Fruit fly (Drosophila melanogaster) whole organism, embryonic: ENCODE measurements around the gene CG17801.
A peak's percentile ranks its signal among the peaks of the same experiment; 100 is the strongest.

Experiments used
- B-H2 ChIP-seq: fragments of 200-800 bp; sonication (Bioruptor generic); optimal IDR thresholded peaks from 2 replicates; lab custom pipeline; 2018; ENCODE audit warnings: missing biosample characterization, mild to moderate bottlenecking, missing genetic modification characterization
- CG10431 ChIP-seq: fragments of 200-800 bp; sonication (Bioruptor generic); optimal IDR thresholded peaks from 3 replicates; lab custom pipeline; 2018; ENCODE audit warnings: missing biosample characterization, mild to moderate bottlenecking, missing genetic modification characterization
- CG11247 ChIP-seq: fragments of 200-800 bp; sonication (Bioruptor generic); IDR thresholded peaks from 2 replicates; pipeline ENCODE4 v1.3.6; 2022; ENCODE audit warnings: missing biosample characterization, missing genetic modification characterization
- CG12299 ChIP-seq: fragments of 200-800 bp; sonication (Bioruptor generic); optimal IDR thresholded peaks from 2 replicates; lab custom pipeline; 2018; ENCODE audit warnings: missing biosample characterization, mild to moderate bottlenecking, missing genetic modification characterization
- CG1233 ChIP-seq: fragments of 200-800 bp; sonication (Bioruptor generic); optimal IDR thresholded peaks from 4 replicates; lab custom pipeline; 2018; ENCODE audit warnings: missing biosample characterization, mild to moderate bottlenecking, missing genetic modification characterization
- CG12659 ChIP-seq: fragments of 200-800 bp; sonication (Bioruptor generic); optimal IDR thresholded peaks from 3 replicates; lab custom pipeline; 2017; ENCODE audit warnings: mild to moderate bottlenecking, missing biosample characterization, missing genetic modification reagents, missing genetic modification characterization
- CG13123 ChIP-seq: fragments of 200-800 bp; sonication (Bioruptor generic); optimal IDR thresholded peaks from 2 replicates; lab custom pipeline; 2016; ENCODE audit warnings: missing biosample characterization, missing genetic modification characterization
- CG14441 ChIP-seq: fragments of 200-800 bp; sonication (Bioruptor generic); IDR thresholded peaks from 2 replicates; pipeline ENCODE4 v1.3.6; 2022; ENCODE audit warnings: missing biosample characterization, missing genetic modification characterization
- CG14710 ChIP-seq: fragments of 200-800 bp; sonication (Bioruptor generic); optimal IDR thresholded peaks from 3 replicates; lab custom pipeline; 2019; ENCODE audit warnings: missing biosample characterization, mild to moderate bottlenecking, missing genetic modification characterization, moderate library complexity
- CG17186 ChIP-seq: fragments of 200-800 bp; sonication (Bioruptor generic); optimal IDR thresholded peaks from 3 replicates; lab custom pipeline; 2017; ENCODE audit warnings: missing biosample characterization, missing genetic modification reagents, missing genetic modification characterization
- CG18262 ChIP-seq: fragments of 200-800 bp; optimal IDR thresholded peaks from 3 replicates; lab custom pipeline; 2019; ENCODE audit warnings: missing biosample characterization, mild to moderate bottlenecking, missing genetic modification characterization, moderate library complexity
- CG18619 ChIP-seq: fragments of 200-800 bp; sonication (Bioruptor generic); optimal IDR thresholded peaks from 3 replicates; lab custom pipeline; 2017; ENCODE audit warnings: missing biosample characterization, mild to moderate bottlenecking, missing genetic modification characterization
- CG7839 ChIP-seq: fragments of 200-800 bp; sonication (Bioruptor generic); optimal IDR thresholded peaks from 3 replicates; lab custom pipeline; 2018; ENCODE audit warnings: missing biosample characterization, mild to moderate bottlenecking, missing genetic modification characterization, moderate library complexity
- CG8290 ChIP-seq, 3 experiments: fragments of 200-800 bp; sonication (Bioruptor generic); optimal IDR thresholded peaks; 2 replicates each; lab custom pipeline; 2016 to 2019; ENCODE audit warnings: missing biosample characterization in 3 of 3, missing genetic modification characterization in 3 of 3, mild to moderate bottlenecking in 2 of 3, moderate library complexity in 1 of 3
- CG8944 ChIP-seq: fragments of 200-800 bp; sonication (Bioruptor generic); optimal IDR thresholded peaks from 3 replicates; lab custom pipeline; 2016; ENCODE audit warnings: missing biosample characterization, missing genetic modification characterization
- CG9817 ChIP-seq: fragments of 200-800 bp; sonication (Bioruptor generic); optimal IDR thresholded peaks from 2 replicates; lab custom pipeline; 2018; ENCODE audit warnings: missing biosample characterization, mild to moderate bottlenecking, missing genetic modification characterization, moderate library complexity
- CTCF ChIP-seq: fragments of 200-800 bp; sonication (Bioruptor generic); optimal IDR thresholded peaks from 2 replicates; lab custom pipeline; 2017; ENCODE audit warnings: missing biosample characterization, mild to moderate bottlenecking, missing genetic modification characterization, moderate library complexity
- Dad ChIP-seq: fragments of 200-800 bp; sonication (Bioruptor generic); optimal IDR thresholded peaks from 3 replicates; lab custom pipeline; 2016; ENCODE audit warnings: missing biosample characterization, missing genetic modification characterization
- Dp ChIP-seq: fragments of 200-800 bp; sonication (Bioruptor generic); optimal IDR thresholded peaks from 2 replicates; lab custom pipeline; 2018; ENCODE audit warnings: missing biosample characterization, mild to moderate bottlenecking, missing genetic modification characterization, moderate library complexity
- Fer2 ChIP-seq: fragments of 200-800 bp; sonication (Bioruptor generic); optimal IDR thresholded peaks from 2 replicates; lab custom pipeline; 2018; ENCODE audit warnings: missing biosample characterization, mild to moderate bottlenecking, missing genetic modification characterization, moderate library complexity
- HmgD ChIP-seq: fragments of 200-800 bp; sonication (Bioruptor generic); optimal IDR thresholded peaks from 3 replicates; lab custom pipeline; 2016; ENCODE audit warnings: missing biosample characterization, missing genetic modification characterization
- Hr39 ChIP-seq: fragments of >200 bp; optimal IDR thresholded peaks from 2 replicates; lab custom pipeline; 2017
- MESR4 ChIP-seq: fragments of 200-800 bp; sonication (Bioruptor generic); optimal IDR thresholded peaks from 2 replicates; lab custom pipeline; 2018; ENCODE audit warnings: missing biosample characterization, mild to moderate bottlenecking, missing genetic modification characterization, moderate library complexity
- MTF-1 ChIP-seq: fragments of 200-800 bp; sonication (Bioruptor generic); optimal IDR thresholded peaks from 2 replicates; lab custom pipeline; 2018; ENCODE audit warnings: missing biosample characterization, mild to moderate bottlenecking, missing genetic modification characterization, borderline replicate concordance
- Mrtf ChIP-seq: fragments of 200-800 bp; sonication (Bioruptor generic); IDR thresholded peaks from 3 replicates; pipeline ENCODE4 v1.3.6; 2022; ENCODE audit warnings: missing biosample characterization, missing genetic modification characterization
- Nf-YA ChIP-seq: fragments of 200-800 bp; sonication (Bioruptor generic); IDR thresholded peaks from 2 replicates; pipeline ENCODE4 v1.3.6; 2022; ENCODE audit warnings: missing biosample characterization, missing genetic modification characterization
- Ssrp ChIP-seq: fragments of 200-800 bp; sonication (Bioruptor generic); optimal IDR thresholded peaks from 2 replicates; lab custom pipeline; 2018; ENCODE audit warnings: missing biosample characterization, mild to moderate bottlenecking, missing genetic modification characterization, moderate library complexity
- ab ChIP-seq: fragments of 200-800 bp; sonication (Bioruptor generic); optimal IDR thresholded peaks from 2 replicates; lab custom pipeline; 2016; ENCODE audit warnings: missing biosample characterization, missing genetic modification characterization
- al ChIP-seq: fragments of 200-800 bp; sonication (Bioruptor generic); IDR thresholded peaks from 2 replicates; pipeline ENCODE4 v1.3.6; 2022; ENCODE audit warnings: missing biosample characterization, missing genetic modification characterization
- cad ChIP-seq: fragments of >200 bp; optimal IDR thresholded peaks from 2 replicates; lab custom pipeline; 2017; ENCODE audit warnings: missing biosample characterization, missing genetic modification characterization
- cwo ChIP-seq: fragments of 200-800 bp; sonication (Bioruptor generic); optimal IDR thresholded peaks from 3 replicates; lab custom pipeline; 2017; ENCODE audit warnings: missing biosample characterization, missing genetic modification characterization, mild to moderate bottlenecking, moderate library complexity, missing genetic modification reagents
- esg ChIP-seq: fragments of 200-800 bp; sonication (Bioruptor generic); conservative IDR thresholded peaks from 2 replicates; pipeline ENCODE4 v1.3.6; 2022; ENCODE audit warnings: missing biosample characterization, missing genetic modification characterization
- eyg ChIP-seq: fragments of 200-800 bp; sonication (Bioruptor generic); optimal IDR thresholded peaks from 3 replicates; lab custom pipeline; 2016; ENCODE audit warnings: missing biosample characterization, missing genetic modification characterization
- grau ChIP-seq: fragments of 200-800 bp; optimal IDR thresholded peaks from 3 replicates; lab custom pipeline; 2019; ENCODE audit warnings: missing biosample characterization, mild to moderate bottlenecking, missing genetic modification characterization, moderate library complexity
- grn ChIP-seq: fragments of 200-800 bp; sonication (Bioruptor generic); optimal IDR thresholded peaks from 3 replicates; lab custom pipeline; 2017; ENCODE audit warnings: missing biosample characterization, missing genetic modification characterization
- hb ChIP-seq: fragments of 200-800 bp; sonication (Bioruptor generic); IDR thresholded peaks from 3 replicates; pipeline ENCODE4 v1.3.6; 2022; ENCODE audit warnings: missing biosample characterization, missing genetic modification characterization; ENCODE audit not compliant: partially characterized antibody
- kay ChIP-seq: fragments of 200-800 bp; sonication (Bioruptor generic); optimal IDR thresholded peaks from 2 replicates; lab custom pipeline; 2016; ENCODE audit warnings: missing biosample characterization, missing genetic modification characterization
- lab ChIP-seq: fragments of 200-800 bp; sonication (Bioruptor generic); optimal IDR thresholded peaks from 3 replicates; lab custom pipeline; 2017; ENCODE audit warnings: missing biosample characterization, missing genetic modification characterization, mild to moderate bottlenecking, moderate library complexity, missing genetic modification reagents
- lbe ChIP-seq: fragments of 200-800 bp; sonication (Bioruptor generic); optimal IDR thresholded peaks from 2 replicates; lab custom pipeline; 2016; ENCODE audit warnings: missing biosample characterization, mild to moderate bottlenecking, missing genetic modification characterization
- luna ChIP-seq: fragments of 200-800 bp; sonication (Bioruptor generic); optimal IDR thresholded peaks from 2 replicates; lab custom pipeline; 2016; ENCODE audit warnings: missing biosample characterization, missing genetic modification characterization
- p53 ChIP-seq: fragments of 200-800 bp; sonication (Bioruptor generic); optimal IDR thresholded peaks from 2 replicates; lab custom pipeline; 2016; ENCODE audit warnings: missing biosample characterization, missing genetic modification characterization
- prd ChIP-seq, 3 experiments: fragments of >200 bp in 2 of 3; fragments of 200-800 bp in 1 of 3; sonication (Bioruptor generic) in 1 of 3; optimal IDR thresholded peaks in 2 of 3; IDR thresholded peaks in 1 of 3; 2 replicates in 2 of 3; 3 replicates in 1 of 3; pipeline versions ENCODE4 v1.3.6 to Lab custom; 2017 to 2022; ENCODE audit warnings: missing biosample characterization in 1 of 3, missing genetic modification characterization in 1 of 3
- psq ChIP-seq: fragments of 200-800 bp; sonication (Bioruptor generic); optimal IDR thresholded peaks from 2 replicates; lab custom pipeline; 2017; ENCODE audit warnings: missing biosample characterization, missing genetic modification characterization
- rib ChIP-seq: fragments of 200-800 bp; sonication (Bioruptor generic); IDR thresholded peaks from 2 replicates; pipeline ENCODE4 v1.3.6; 2022; ENCODE audit warnings: missing biosample characterization, missing genetic modification characterization
- row ChIP-seq: fragments of 200-800 bp; sonication (Bioruptor generic); IDR thresholded peaks from 3 replicates; pipeline ENCODE4 v1.3.6; 2022; ENCODE audit warnings: missing biosample characterization, missing genetic modification characterization
- sc ChIP-seq, 3 experiments: fragments of >200 bp in 2 of 3; fragments of 200-800 bp in 1 of 3; sonication (Bioruptor generic) in 1 of 3; optimal IDR thresholded peaks; 2 replicates in 2 of 3; 3 replicates in 1 of 3; lab custom pipeline; 2017; ENCODE audit warnings: mild to moderate bottlenecking in 1 of 3, missing biosample characterization in 1 of 3, missing genetic modification characterization in 1 of 3, missing genetic modification reagents in 1 of 3
- seq ChIP-seq: fragments of 200-800 bp; sonication (Bioruptor generic); IDR thresholded peaks from 2 replicates; pipeline ENCODE4 v1.3.6; 2022; ENCODE audit warnings: missing biosample characterization, missing genetic modification characterization
- sisA ChIP-seq: fragments of 200-800 bp; sonication (Bioruptor generic); IDR thresholded peaks from 2 replicates; pipeline ENCODE4 v1.3.6; 2022; ENCODE audit warnings: missing biosample characterization, missing genetic modification characterization
- sug ChIP-seq: fragments of 200-800 bp; optimal IDR thresholded peaks from 2 replicates; lab custom pipeline; 2019; ENCODE audit warnings: missing biosample characterization, mild to moderate bottlenecking, missing genetic modification characterization, moderate library complexity
- tgo ChIP-seq: fragments of 200-800 bp; sonication (Bioruptor generic); IDR thresholded peaks from 3 replicates; pipeline ENCODE4 v1.3.6; 2022; ENCODE audit warnings: missing biosample characterization, missing genetic modification characterization
- vvl ChIP-seq: fragments of 200-800 bp; sonication (Bioruptor generic); IDR thresholded peaks from 2 replicates; pipeline ENCODE4 v1.3.6; 2022; ENCODE audit warnings: missing biosample characterization, missing genetic modification characterization
- z ChIP-seq: fragments of 200-800 bp; sonication (Bioruptor generic); IDR thresholded peaks from 3 replicates; pipeline ENCODE4 v1.3.6; 2022; ENCODE audit warnings: missing biosample characterization, missing genetic modification characterization

The CG17801 gene

DNA sequence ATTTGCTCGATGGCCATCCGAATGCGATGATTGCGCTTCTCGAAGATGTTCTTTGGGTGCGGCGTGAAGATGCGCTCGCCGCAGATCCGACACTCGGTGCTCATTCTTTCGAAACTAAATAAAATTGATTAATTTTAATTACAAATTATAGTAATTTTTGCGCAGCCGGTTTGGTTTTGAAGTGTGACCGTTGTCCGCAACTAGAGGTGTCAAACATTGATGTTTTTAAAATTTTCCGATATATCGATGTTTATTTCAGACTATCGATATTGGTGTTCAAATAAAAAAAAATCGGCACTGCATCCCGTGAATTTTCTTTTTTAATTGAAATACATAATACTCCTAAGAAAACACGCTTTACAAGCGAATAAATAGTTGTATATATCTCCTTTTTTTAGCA, 2.1 kb upstream of the CG17801 start, which contains the start of gene Odj (continued):
- TF ChIP-seq kay (GFP tag; lab: Kevin White, UChicago) (no peak), grau (no peak), MESR4 (GFP tag; lab: Kevin White, UChicago) (peak; percentile 57), sug (tag; lab: Kevin White, UChicago) (peak; percentile 17), CG14441 (GFP tag; lab: Robert Waterston, UW) (no peak), eyg (no peak), esg (GFP tag; lab: Robert Waterston, UW) (no peak), cwo (GFP tag; lab: Kevin White, UChicago) (no peak), tgo (GFP tag; lab: Robert Waterston, UW) (no peak), vvl (GFP tag; lab: Robert Waterston, UW) (peak; percentile 48; the same call in 1 of the 2 replicates), psq (GFP tag; lab: Kevin White, UChicago) (no peak), lbe (peak; percentile 63), CG9817 (no peak), CG12659 (peak; percentile 63), z (GFP tag; lab: Robert Waterston, UW) (no peak), CG1233 (GFP tag; lab: Kevin White, UChicago) (no peak), sc (optimal IDR thresholded peaks at IDR 0.05; lab: Kevin White, UChicago) (no peak), sc (GFP tag; optimal IDR thresholded peaks at IDR 0.05; lab: Kevin White, UChicago) (no peak), CG13123 (no peak), CG8944 (no peak), CTCF (GFP tag; lab: Kevin White, UChicago) (no peak), Ssrp (no peak), CG18262 (no peak), CG18619 (GFP tag; lab: Kevin White, UChicago) (no peak), CG8290 (GFP tag; optimal IDR thresholded peaks at IDR 0.05; lab: Kevin White, UChicago) (no peak), CG8290 (tag; optimal IDR thresholded peaks at IDR 0.05; lab: Kevin White, UChicago) (no peak), Mrtf (GFP tag; lab: Robert Waterston, UW) (no peak), CG10431 (GFP tag; lab: Kevin White, UChicago) (no peak), ab (GFP tag; lab: Kevin White, UChicago) (no peak), CG17186 (GFP tag; lab: Kevin White, UChicago) (no peak), prd (optimal IDR thresholded peaks at IDR 0.05; lab: Kevin White, UChicago) (no peak), prd (GFP tag; IDR thresholded peaks at IDR 0.05; lab: Robert Waterston, UW) (no peak), hb (peak; percentile 78), sisA (GFP tag; lab: Robert Waterston, UW) (no peak), Dp (peak; percentile 72), seq (GFP tag; lab: Robert Waterston, UW) (no peak), row (GFP tag; lab: Robert Waterston, UW) (peak; percentile 71), CG14710 (tag; lab: Kevin White, UChicago) (peak; percentile 59), B-H2 (GFP tag; lab: Kevin White, UChicago) (peak; percentile 31), al (GFP tag; lab: Robert Waterston, UW) (no peak), luna (GFP tag; lab: Kevin White, UChicago) (no peak), Hr39 (no peak), lab (no peak), p53 (GFP tag; lab: Kevin White, UChicago) (no peak), cad (GFP tag; lab: Kevin White, UChicago) (no peak), HmgD (GFP tag; lab: Kevin White, UChicago) (no peak), Fer2 (no peak), rib (GFP tag; lab: Robert Waterston, UW) (no peak), Dad (GFP tag; lab: Kevin White, UChicago) (no peak), Nf-YA (GFP tag; lab: Robert Waterston, UW) (no peak), grn (GFP tag; lab: Kevin White, UChicago) (no peak), CG7839 (tag; lab: Kevin White, UChicago) (no peak), MTF-1 (GFP tag; lab: Kevin White, UChicago) (no peak), CG12299 (tag; lab: Kevin White, UChicago) (no peak), CG11247 (GFP tag; lab: Robert Waterston, UW) (no peak)
